Comparison of ENCODE assay signal across 1 fruit fly cellular context in the genomic region with DNA sequence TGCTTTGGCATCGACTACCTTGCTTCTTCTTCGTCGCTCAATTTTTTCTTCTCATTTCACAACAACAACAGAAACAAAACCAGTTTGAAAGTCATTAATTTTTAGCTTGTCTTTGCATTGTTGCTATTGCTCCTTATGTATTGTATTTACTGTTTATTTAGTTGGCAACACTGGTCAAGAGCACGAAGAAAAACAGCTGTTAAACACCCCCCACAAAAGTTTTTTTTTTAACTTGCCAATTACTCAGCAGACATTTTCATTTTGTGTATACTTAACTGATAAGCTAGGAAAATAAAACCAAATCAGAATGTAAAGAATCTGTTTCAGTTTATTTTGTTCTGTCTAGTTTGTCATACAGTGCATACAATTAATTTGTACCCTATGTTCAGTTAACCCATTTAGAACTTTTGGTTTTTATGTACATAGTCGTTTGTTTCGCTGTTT.
TF ChIP-seq lines count a peak whose summit lies in the region.

No protein-coding gene starts in this region.

TF ChIP-seq in whole organism, embryonic, 481 proteins besides CTCF, POLR2A, EP300 and RAD21 (continued from another document and continues in another):
- TF ChIP-seq CG34422 (GFP tag; IDR thresholded peaks at IDR 0.05; lab: Robert Waterston, UW) (no peak), CG6683 (GFP tag; optimal IDR thresholded peaks at IDR 0.05; lab: Kevin White, UChicago) (no peak), Ets65A (GFP tag; lab: Kevin White, UChicago) (no peak), twi (tag; optimal IDR thresholded peaks at IDR 0.05; lab: Kevin White, UChicago) (no peak), Mrtf (GFP tag; IDR thresholded peaks at IDR 0.05; lab: Robert Waterston, UW) (no peak), CG31365 (tag; optimal IDR thresholded peaks at IDR 0.05; lab: Kevin White, UChicago) (no peak), pan (optimal IDR thresholded peaks at IDR 0.05; lab: Kevin White, UChicago) (no peak), pan (GFP tag; optimal IDR thresholded peaks at IDR 0.05 in 1 of 2, IDR thresholded peaks at IDR 0.05 in 1 of 2) (peak in 1 of 2 experiments; percentile 42), Hr78 (GFP tag; optimal IDR thresholded peaks at IDR 0.05; lab: Kevin White, UChicago) (no peak), bigmax (GFP tag; optimal IDR thresholded peaks at IDR 0.05; lab: Kevin White, UChicago) (no peak), CG17359 (tag; optimal IDR thresholded peaks at IDR 0.05; lab: Kevin White, UChicago) (peak; percentile 21), chm (GFP tag; IDR thresholded peaks at IDR 0.05; lab: Robert Waterston, UW) (no peak; the same call in 1 of the 2 replicates), CG3726 (GFP tag; IDR thresholded peaks at IDR 0.05; lab: Robert Waterston, UW) (no peak), luna (GFP tag; optimal IDR thresholded peaks at IDR 0.05; lab: Kevin White, UChicago) (peak; percentile 12), CG31441 (GFP tag; IDR thresholded peaks at IDR 0.05; lab: Robert Waterston, UW) (peak; percentile 42), disco-r (GFP tag; optimal IDR thresholded peaks at IDR 0.05; lab: Kevin White, UChicago) (no peak), CG11560 (tag; IDR thresholded peaks at IDR 0.05; lab: Robert Waterston, UW) (no peak), CG3065 (GFP tag; optimal IDR thresholded peaks at IDR 0.05; lab: Kevin White, UChicago) (no peak), Stat92E (GFP tag; optimal IDR thresholded peaks at IDR 0.05; lab: Kevin White, UChicago) (no peak), wor (GFP tag; IDR thresholded peaks at IDR 0.05; lab: Robert Waterston, UW) (no peak), CG7357 (GFP tag; IDR thresholded peaks at IDR 0.05; lab: Robert Waterston, UW) (no peak), Rx (GFP tag; IDR thresholded peaks at IDR 0.05; lab: Robert Waterston, UW) (no peak), Deaf1 (tag; optimal IDR thresholded peaks at IDR 0.05; lab: Kevin White, UChicago) (no peak), Elba2 (GFP tag; optimal IDR thresholded peaks at IDR 0.05; lab: Kevin White, UChicago) (no peak), CG2712 (tag; optimal IDR thresholded peaks at IDR 0.05; lab: Kevin White, UChicago) (no peak), lbe (GFP tag; optimal IDR thresholded peaks at IDR 0.05; lab: Kevin White, UChicago) (no peak), sc (optimal IDR thresholded peaks at IDR 0.05; lab: Kevin White, UChicago) (no peak), sc (GFP tag; optimal IDR thresholded peaks at IDR 0.05; lab: Kevin White, UChicago) (no peak), HmgD (GFP tag; optimal IDR thresholded peaks at IDR 0.05; lab: Kevin White, UChicago) (no peak), Fer3 (tag; optimal IDR thresholded peaks at IDR 0.05; lab: Kevin White, UChicago) (no peak), CG10274 (GFP tag; optimal IDR thresholded peaks at IDR 0.05; lab: Kevin White, UChicago) (peak; percentile 19), inv (GFP tag; IDR thresholded peaks at IDR 0.05; lab: Robert Waterston, UW; ENCODE audit: partially characterized antibody) (no peak), Max (GFP tag; optimal IDR thresholded peaks at IDR 0.05; lab: Kevin White, UChicago) (no peak), CG9609 (GFP tag; optimal IDR thresholded peaks at IDR 0.05; lab: Kevin White, UChicago) (no peak), CG17612 (GFP tag; IDR thresholded peaks at IDR 0.05; lab: Robert Waterston, UW) (no peak), CG9797 (GFP tag; optimal IDR thresholded peaks at IDR 0.05; lab: Kevin White, UChicago) (no peak), stc (GFP tag; IDR thresholded peaks at IDR 0.05; lab: Robert Waterston, UW) (0 out of 2 replicates have a peak, but pooled peaks have one; percentile 10), CG2129 (GFP tag; IDR thresholded peaks at IDR 0.05; lab: Robert Waterston, UW; ENCODE audit: partially characterized antibody) (no peak), Dip3 (GFP tag; optimal IDR thresholded peaks at IDR 0.05; lab: Kevin White, UChicago) (no peak), bsh (GFP tag; optimal IDR thresholded peaks at IDR 0.05; lab: Kevin White, UChicago) (peak in 1 of 2 experiments; percentile 34), da (GFP tag; optimal IDR thresholded peaks at IDR 0.05; lab: Kevin White, UChicago) (no peak), sens (GFP tag; lab: Kevin White, UChicago) (no peak), CHES-1-like (GFP tag; optimal IDR thresholded peaks at IDR 0.05; lab: Kevin White, UChicago) (peak; percentile 57), CG14441 (GFP tag; IDR thresholded peaks at IDR 0.05; lab: Robert Waterston, UW) (peak; percentile 40; the same call in 1 of the 2 replicates), so (GFP tag; IDR thresholded peaks at IDR 0.05; lab: Robert Waterston, UW) (no peak), Six4 (GFP tag; optimal IDR thresholded peaks at IDR 0.05; lab: Kevin White, UChicago) (no peak), Adf1 (GFP tag; IDR thresholded peaks at IDR 0.05; lab: Robert Waterston, UW) (no peak), PHDP (tag; optimal IDR thresholded peaks at IDR 0.05; lab: Kevin White, UChicago) (peak; percentile 49), Taf1 (GFP tag; IDR thresholded peaks at IDR 0.05; lab: Robert Waterston, UW) (no peak), ttk (GFP tag; IDR thresholded peaks at IDR 0.05; lab: Robert Waterston, UW) (no peak), CG10147 (GFP tag; optimal IDR thresholded peaks at IDR 0.05; lab: Kevin White, UChicago) (no peak), CG30020 (tag; optimal IDR thresholded peaks at IDR 0.05; lab: Kevin White, UChicago) (no peak), BtbVII (GFP tag; optimal IDR thresholded peaks at IDR 0.05; lab: Kevin White, UChicago) (peak; percentile 54), CG7839 (tag; optimal IDR thresholded peaks at IDR 0.05; lab: Kevin White, UChicago) (peak; percentile 17), CG4282 (GFP tag; optimal IDR thresholded peaks at IDR 0.05; lab: Kevin White, UChicago) (no peak), pum (GFP tag; optimal IDR thresholded peaks at IDR 0.05; lab: Kevin White, UChicago) (no peak), kni (GFP tag; optimal IDR thresholded peaks at IDR 0.05; lab: Kevin White, UChicago) (no peak), yki (optimal IDR thresholded peaks at IDR 0.05; lab: Kevin White, UChicago) (no peak), chn (GFP tag; optimal IDR thresholded peaks at IDR 0.05; lab: Kevin White, UChicago) (no peak), ems (GFP tag; optimal IDR thresholded peaks at IDR 0.05; lab: Kevin White, UChicago) (no peak), stwl (tag; optimal IDR thresholded peaks at IDR 0.05; lab: Kevin White, UChicago) (no peak), Ets97D (GFP tag; optimal IDR thresholded peaks at IDR 0.05; lab: Kevin White, UChicago) (no peak), vvl (GFP tag; IDR thresholded peaks at IDR 0.05; lab: Robert Waterston, UW) (no peak), CG8765 (GFP tag; IDR thresholded peaks at IDR 0.05; lab: Robert Waterston, UW) (no peak), CG17361 (GFP tag; IDR thresholded peaks at IDR 0.05; lab: Robert Waterston, UW) (0 out of 3 replicates have a peak, but pooled peaks have one; percentile 11), dmrt99B (tag; optimal IDR thresholded peaks at IDR 0.05; lab: Kevin White, UChicago) (no peak), maf-S (GFP tag; optimal IDR thresholded peaks at IDR 0.05; lab: Kevin White, UChicago) (no peak), HHEX (GFP tag; optimal IDR thresholded peaks at IDR 0.05; lab: Kevin White, UChicago) (peak; percentile 36), gfzf (GFP tag; optimal IDR thresholded peaks at IDR 0.05; lab: Kevin White, UChicago) (no peak), CG3163 (GFP tag; optimal IDR thresholded peaks at IDR 0.05; lab: Kevin White, UChicago) (no peak), otp (GFP tag; IDR thresholded peaks at IDR 0.05; lab: Robert Waterston, UW) (0 out of 3 replicates have a peak, but pooled peaks have one; percentile 11), CG30403 (GFP tag; optimal IDR thresholded peaks at IDR 0.05; lab: Kevin White, UChicago) (peak; percentile 8), fd64A (GFP tag; optimal IDR thresholded peaks at IDR 0.05; lab: Kevin White, UChicago) (no peak), CG12155 (GFP tag; optimal IDR thresholded peaks at IDR 0.05; lab: Kevin White, UChicago) (no peak), slbo (GFP tag; IDR thresholded peaks at IDR 0.05; lab: Robert Waterston, UW) (0 out of 2 replicates have a peak, but pooled peaks have one; percentile 12), repo (GFP tag; optimal IDR thresholded peaks at IDR 0.05; lab: Kevin White, UChicago) (no peak), mld (GFP tag; IDR thresholded peaks at IDR 0.05; lab: Robert Waterston, UW; ENCODE audit: partially characterized antibody) (no peak), Pdp1 (GFP tag; optimal IDR thresholded peaks at IDR 0.05; lab: Kevin White, UChicago) (peak in 1 of 2 experiments; percentile 5), zfh2 (GFP tag; optimal IDR thresholded peaks at IDR 0.05; lab: Kevin White, UChicago) (no peak), Hmr (GFP tag; optimal IDR thresholded peaks at IDR 0.05; lab: Kevin White, UChicago) (peak; percentile 55), CG12236 (GFP tag; optimal IDR thresholded peaks at IDR 0.05; lab: Kevin White, UChicago) (no peak), org-1 (GFP tag; optimal IDR thresholded peaks at IDR 0.05; lab: Kevin White, UChicago) (peak; percentile 24), vnd (GFP tag; IDR thresholded peaks at IDR 0.05; lab: Robert Waterston, UW; ENCODE audit: partially characterized antibody) (no peak), CG31388 (GFP tag; optimal IDR thresholded peaks at IDR 0.05; lab: Kevin White, UChicago) (no peak), jigr1 (GFP tag; IDR thresholded peaks at IDR 0.05; lab: Robert Waterston, UW) (no peak), CG7372 (GFP tag; IDR thresholded peaks at IDR 0.05; lab: Robert Waterston, UW) (no peak), Meics (GFP tag; optimal IDR thresholded peaks at IDR 0.05; lab: Kevin White, UChicago) (peak; percentile 8), CG6254 (GFP tag; optimal IDR thresholded peaks at IDR 0.05; lab: Kevin White, UChicago) (no peak), Atf-2 (GFP tag; optimal IDR thresholded peaks at IDR 0.05; lab: Kevin White, UChicago) (peak; percentile 3), Atf6 (GFP tag; IDR thresholded peaks at IDR 0.05; lab: Robert Waterston, UW) (no peak; the same call in 1 of the 2 replicates), CG9727 (GFP tag; optimal IDR thresholded peaks at IDR 0.05; lab: Kevin White, UChicago) (peak; percentile 36), CG4854 (GFP tag; optimal IDR thresholded peaks at IDR 0.05; lab: Kevin White, UChicago) (no peak), Optix (GFP tag; IDR thresholded peaks at IDR 0.05; lab: Robert Waterston, UW) (no peak), Atf3 (GFP tag; optimal IDR thresholded peaks at IDR 0.05; lab: Kevin White, UChicago) (no peak), CG2678 (tag; optimal IDR thresholded peaks at IDR 0.05; lab: Kevin White, UChicago) (peak; percentile 51), nau (GFP tag; optimal IDR thresholded peaks at IDR 0.05; lab: Kevin White, UChicago) (no peak), fu2 (GFP tag; optimal IDR thresholded peaks at IDR 0.05; lab: Kevin White, UChicago) (no peak), Sox100B (GFP tag; optimal IDR thresholded peaks at IDR 0.05; lab: Kevin White, UChicago) (peak; percentile 30), p53 (GFP tag; optimal IDR thresholded peaks at IDR 0.05; lab: Kevin White, UChicago) (no peak), CG10959 (GFP tag; IDR thresholded peaks at IDR 0.05; lab: Robert Waterston, UW) (no peak), CG11504 (tag; optimal IDR thresholded peaks at IDR 0.05; lab: Kevin White, UChicago) (peak; percentile 18), Lpt (GFP tag; optimal IDR thresholded peaks at IDR 0.05; lab: Kevin White, UChicago) (no peak), CG11456 (GFP tag; IDR thresholded peaks at IDR 0.05; lab: Robert Waterston, UW) (0 out of 3 replicates have a peak, but pooled peaks have one; percentile 9), dimm (GFP tag; IDR thresholded peaks at IDR 0.05; lab: Robert Waterston, UW) (no peak), CG6765 (GFP tag; optimal IDR thresholded peaks at IDR 0.05; lab: Kevin White, UChicago) (peak; percentile 66), HLH3B (GFP tag; IDR thresholded peaks at IDR 0.05; lab: Robert Waterston, UW) (no peak), CG14014 (GFP tag; IDR thresholded peaks at IDR 0.05; lab: Robert Waterston, UW) (0 out of 2 replicates have a peak, but pooled peaks have one; percentile 6), en (GFP tag; optimal IDR thresholded peaks at IDR 0.05; lab: Kevin White, UChicago) (no peak), Lhr (GFP tag; optimal IDR thresholded peaks at IDR 0.05; lab: Kevin White, UChicago) (no peak), CG18011 (GFP tag; optimal IDR thresholded peaks at IDR 0.05; lab: Kevin White, UChicago) (peak; percentile 36), dm (GFP tag; optimal IDR thresholded peaks at IDR 0.05; lab: Kevin White, UChicago) (no peak), CG16813 (GFP tag; IDR thresholded peaks at IDR 0.05; lab: Robert Waterston, UW; ENCODE audit: partially characterized antibody) (no peak), ken (GFP tag; IDR thresholded peaks at IDR 0.05; lab: Robert Waterston, UW) (no peak), NK7.1 (GFP tag; optimal IDR thresholded peaks at IDR 0.05; lab: Kevin White, UChicago) (no peak), ara (GFP tag; IDR thresholded peaks at IDR 0.05; lab: Robert Waterston, UW) (no peak), CG8478 (optimal IDR thresholded peaks at IDR 0.05; lab: Kevin White, UChicago) (no peak), jumu (GFP tag; optimal IDR thresholded peaks at IDR 0.05; lab: Kevin White, UChicago) (no peak), fd3F (GFP tag; optimal IDR thresholded peaks at IDR 0.05; lab: Kevin White, UChicago) (peak; percentile 40), CG1602 (GFP tag; optimal IDR thresholded peaks at IDR 0.05; lab: Kevin White, UChicago) (no peak), esg (GFP tag; conservative IDR thresholded peaks at IDR 0.05; lab: Robert Waterston, UW) (no peak), psq (GFP tag; optimal IDR thresholded peaks at IDR 0.05; lab: Kevin White, UChicago) (no peak), Ravus (GFP tag; IDR thresholded peaks at IDR 0.05; lab: Robert Waterston, UW) (no peak), bowl (GFP tag; IDR thresholded peaks at IDR 0.05; lab: Robert Waterston, UW) (no peak), CG6854 (GFP tag; optimal IDR thresholded peaks at IDR 0.05; lab: Kevin White, UChicago) (no peak), NC2α (GFP tag; optimal IDR thresholded peaks at IDR 0.05; lab: Kevin White, UChicago) (no peak), CG7271 (tag; optimal IDR thresholded peaks at IDR 0.05; lab: Kevin White, UChicago) (no peak), odd (GFP tag; optimal IDR thresholded peaks at IDR 0.05; lab: Kevin White, UChicago) (peak; percentile 49), dpn (GFP tag; optimal IDR thresholded peaks at IDR 0.05; lab: Kevin White, UChicago) (peak; percentile 8 to 33), sug (tag; optimal IDR thresholded peaks at IDR 0.05; lab: Kevin White, UChicago) (peak; percentile 59), CG13775 (GFP tag; optimal IDR thresholded peaks at IDR 0.05; lab: Kevin White, UChicago) (peak; percentile 22), sqz (GFP tag; optimal IDR thresholded peaks at IDR 0.05; lab: Kevin White, UChicago) (peak; percentile 47)
